Fruit fly (Drosophila melanogaster) whole organism, prepupa: ENCODE data around the gene CG12229.

Experiments
- CG10669 ChIP-seq: fragments of 200-800 bp; sonication (Bioruptor generic); optimal IDR thresholded peaks from 3 replicates; lab custom pipeline; 2018; ENCODE audit warnings: missing biosample characterization, mild to moderate bottlenecking, missing genetic modification characterization, moderate library complexity
- CG11902 ChIP-seq: fragments of 200-800 bp; sonication (Bioruptor generic); optimal IDR thresholded peaks from 3 replicates; lab custom pipeline; 2016; ENCODE audit warnings: missing biosample characterization, missing genetic modification characterization
- CG6792 ChIP-seq: fragments of 200-800 bp; sonication (Bioruptor generic); optimal IDR thresholded peaks from 3 replicates; lab custom pipeline; 2016; ENCODE audit warnings: missing biosample characterization, missing genetic modification characterization
- CG6854 ChIP-seq: fragments of 200-800 bp; sonication (Bioruptor generic); optimal IDR thresholded peaks from 2 replicates; lab custom pipeline; 2017; ENCODE audit warnings: missing biosample characterization, mild to moderate bottlenecking, missing genetic modification characterization
- Lpt ChIP-seq: fragments of 200-800 bp; sonication (Bioruptor generic); optimal IDR thresholded peaks from 3 replicates; lab custom pipeline; 2016; ENCODE audit warnings: missing biosample characterization, missing genetic modification characterization
- Met ChIP-seq: fragments of 200-800 bp; sonication (Bioruptor generic); optimal IDR thresholded peaks from 3 replicates; lab custom pipeline; 2016; ENCODE audit warnings: missing biosample characterization, missing genetic modification characterization
- cyc ChIP-seq: fragments of 200-800 bp; sonication (Bioruptor generic); optimal IDR thresholded peaks from 3 replicates; lab custom pipeline; 2016; ENCODE audit warnings: missing biosample characterization, missing genetic modification characterization

dm6 chr3L:17402399-17402798 is 33.8 kb downstream of the CG12229 start:
- TF ChIP-seq Met (GFP tag; lab: Kevin White, UChicago) (no peak), CG6854 (GFP tag; lab: Kevin White, UChicago) (no peak), CG10669 (GFP tag; lab: Kevin White, UChicago) (no peak), cyc (no peak), CG11902 (GFP tag; lab: Kevin White, UChicago) (no peak), CG6792 (GFP tag; lab: Kevin White, UChicago) (no peak), Lpt (GFP tag; lab: Kevin White, UChicago) (no peak)
